Worm (Caenorhabditis elegans) whole organism, L4 larva: ENCODE results near the gene B0513.90.

Experiments
- R02D3.7 ChIP-seq: fragments of 150-350 bp; sonication (generic microtip); optimal IDR thresholded peaks from 3 replicates; lab custom pipeline; 2014; ENCODE audit warnings: missing biosample characterization, missing genetic modification characterization
- rbr-2 ChIP-seq: sonication (generic microtip); optimal IDR thresholded peaks from 2 replicates; lab custom pipeline; 2016; ENCODE audit warnings: missing genotype, missing genetic modification characterization, missing compliant biosample characterization

DNA sequence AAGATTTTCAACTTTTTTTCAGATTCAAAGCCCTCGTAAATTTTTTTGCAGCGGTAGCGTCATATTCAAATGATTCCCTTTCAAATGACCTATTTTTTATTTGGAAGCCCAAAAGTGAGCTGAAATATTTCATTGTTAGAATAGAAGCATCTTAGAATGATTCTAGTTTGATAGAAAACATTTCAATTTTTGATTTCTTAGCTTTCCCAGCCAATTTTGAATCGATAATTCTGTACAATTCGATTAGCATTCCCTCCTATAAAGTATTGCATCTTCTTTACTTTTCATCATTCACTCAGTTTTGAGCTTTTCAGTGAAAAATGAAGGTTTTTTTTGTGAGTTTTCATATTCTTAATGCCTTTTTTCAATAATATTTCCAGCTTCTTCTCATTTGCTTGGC lies at the start of gene B0513.90:
- no peak for TF ChIP-seq R02D3.7 (tag; lab: Kevin White, UChicago)
- no peak for TF ChIP-seq rbr-2 (tag; lab: Kevin White, UChicago)
